Worm (Caenorhabditis elegans): ENCODE measurements around the gene obr-2.

ce11 chrV:15020229-15020628, 6.2 kb upstream of the obr-2 start, which contains the start of gene F14H8.2:
- TF ChIP-seq him-1 (tag; optimal IDR thresholded peaks at IDR 0.05) (no peak), dao-5 (tag; optimal IDR thresholded peaks at IDR 0.05) (no peak)
